Fruit fly (Drosophila melanogaster): ENCODE data around the gene CG33703.

Gene CG33703

dm6 chr3L:9525444-9525843, 13.0 kb upstream of the CG33703 start, which contains the start of gene CG33700:
TSS of gene CG33700 (minus strand) at chr3L:9525544.
- TF ChIP-seq insv (optimal IDR thresholded peaks at IDR 0.05) (no peak), h (optimal IDR thresholded peaks at IDR 0.05) (no peak), ttk (optimal IDR thresholded peaks at IDR 0.05) (no peak), psq (optimal IDR thresholded peaks at IDR 0.05) (no peak), Myc (optimal IDR thresholded peaks at IDR 0.05) (no peak), Sin3A (optimal IDR thresholded peaks at IDR 0.05) (no peak)

- no peak for TF ChIP-seq h (optimal IDR thresholded peaks at IDR 0.05)
- TF ChIP-seq ttk (optimal IDR thresholded peaks at IDR 0.05) = no peak
- TF ChIP-seq Myc (optimal IDR thresholded peaks at IDR 0.05) = no peak
- no peak for TF ChIP-seq Sin3A (optimal IDR thresholded peaks at IDR 0.05)
- no peak for TF ChIP-seq psq (optimal IDR thresholded peaks at IDR 0.05)
- TF ChIP-seq insv (optimal IDR thresholded peaks at IDR 0.05) = no peak
These were observed 849 bp upstream of the CG33703 start, which contains the start of gene CG33702 for dm6 chr3L:9513309-9513708. TSS of gene CG33702 (minus strand) at chr3L:9513409.

dm6 chr3L:9511287-9512256, 888 bp downstream of the CG33703 start, which contains the start of gene RpS9:
TSS of gene RpS9 (minus strand) at chr3L:9511531.
- TF ChIP-seq Myc (optimal IDR thresholded peaks at IDR 0.05) (no peak), h (optimal IDR thresholded peaks at IDR 0.05) (no peak), psq (optimal IDR thresholded peaks at IDR 0.05) (no peak), ttk (optimal IDR thresholded peaks at IDR 0.05) (no peak), insv (optimal IDR thresholded peaks at IDR 0.05) (no peak), Sin3A (optimal IDR thresholded peaks at IDR 0.05) (no peak)

dm6 chr3L:9509037-9509830, 3.2 kb downstream of the CG33703 start, which contains the start of gene CG3408:
TSS of gene CG3408 (minus strand) at chr3L:9509583.
- TF ChIP-seq h (optimal IDR thresholded peaks at IDR 0.05) = no peak
- TF ChIP-seq Myc (optimal IDR thresholded peaks at IDR 0.05) = no peak
- TF ChIP-seq ttk (optimal IDR thresholded peaks at IDR 0.05) = no peak
- TF ChIP-seq Sin3A (optimal IDR thresholded peaks at IDR 0.05) = no peak
- TF ChIP-seq insv (optimal IDR thresholded peaks at IDR 0.05) = no peak
- no peak for TF ChIP-seq psq (optimal IDR thresholded peaks at IDR 0.05)

- TF ChIP-seq h (optimal IDR thresholded peaks at IDR 0.05) = no peak
- no peak for TF ChIP-seq psq (optimal IDR thresholded peaks at IDR 0.05)
- TF ChIP-seq Sin3A (optimal IDR thresholded peaks at IDR 0.05) = no peak
- TF ChIP-seq insv (optimal IDR thresholded peaks at IDR 0.05) = no peak
- TF ChIP-seq Myc (optimal IDR thresholded peaks at IDR 0.05) = no peak
- no peak for TF ChIP-seq ttk (optimal IDR thresholded peaks at IDR 0.05)
These were observed 3.8 kb downstream of the CG33703 start for dm6 chr3L:9508653-9509036.

dm6 chr3L:9506421-9506820, 6.0 kb downstream of the CG33703 start:
- TF ChIP-seq psq (optimal IDR thresholded peaks at IDR 0.05) = no peak
- no peak for TF ChIP-seq insv (optimal IDR thresholded peaks at IDR 0.05)
- TF ChIP-seq Sin3A (optimal IDR thresholded peaks at IDR 0.05) = no peak
- TF ChIP-seq h (optimal IDR thresholded peaks at IDR 0.05) = no peak
- TF ChIP-seq ttk (optimal IDR thresholded peaks at IDR 0.05) = no peak
- TF ChIP-seq Myc (optimal IDR thresholded peaks at IDR 0.05) = no peak

dm6 chr3L:9505713-9506062, 6.8 kb downstream of the CG33703 start:
- TF ChIP-seq psq (optimal IDR thresholded peaks at IDR 0.05) (no peak), h (optimal IDR thresholded peaks at IDR 0.05) (no peak), ttk (optimal IDR thresholded peaks at IDR 0.05) (no peak), insv (optimal IDR thresholded peaks at IDR 0.05) (no peak), Sin3A (optimal IDR thresholded peaks at IDR 0.05) (no peak), Myc (optimal IDR thresholded peaks at IDR 0.05) (no peak)

- no peak for TF ChIP-seq Myc (optimal IDR thresholded peaks at IDR 0.05)
- TF ChIP-seq insv (optimal IDR thresholded peaks at IDR 0.05) = no peak
- no peak for TF ChIP-seq h (optimal IDR thresholded peaks at IDR 0.05)
- no peak for TF ChIP-seq psq (optimal IDR thresholded peaks at IDR 0.05)
- TF ChIP-seq ttk (optimal IDR thresholded peaks at IDR 0.05) = no peak
- TF ChIP-seq Sin3A (optimal IDR thresholded peaks at IDR 0.05) = no peak
These were observed 7.3 kb downstream of the CG33703 start, which contains the start of gene path for dm6 chr3L:9505007-9505712. TSS of gene path (minus strand) at chr3L:9505328.

- no peak for TF ChIP-seq h (optimal IDR thresholded peaks at IDR 0.05)
- no peak for TF ChIP-seq Sin3A (optimal IDR thresholded peaks at IDR 0.05)
- TF ChIP-seq insv (optimal IDR thresholded peaks at IDR 0.05) = no peak
- no peak for TF ChIP-seq Myc (optimal IDR thresholded peaks at IDR 0.05)
- no peak for TF ChIP-seq ttk (optimal IDR thresholded peaks at IDR 0.05)
- no peak for TF ChIP-seq psq (optimal IDR thresholded peaks at IDR 0.05)
These were observed 7.9 kb downstream of the CG33703 start for dm6 chr3L:9504530-9504929.

- no peak for TF ChIP-seq ttk (optimal IDR thresholded peaks at IDR 0.05)
- no peak for TF ChIP-seq Myc (optimal IDR thresholded peaks at IDR 0.05)
- TF ChIP-seq insv (optimal IDR thresholded peaks at IDR 0.05) = no peak
- TF ChIP-seq psq (optimal IDR thresholded peaks at IDR 0.05) = no peak
- TF ChIP-seq h (optimal IDR thresholded peaks at IDR 0.05) = no peak
- no peak for TF ChIP-seq Sin3A (optimal IDR thresholded peaks at IDR 0.05)
These were observed 8.7 kb downstream of the CG33703 start for dm6 chr3L:9503552-9504317.
